Worm (Caenorhabditis elegans) whole organism, L2 larva: ENCODE data around the gene srd-32.
A peak's percentile ranks its signal among the peaks of the same experiment; 100 is the strongest.

Source experiments
- C34F6.9 ChIP-seq: fragments of 150-350 bp; optimal IDR thresholded peaks from 2 replicates; lab custom pipeline; 2014; ENCODE audit warnings: missing biosample characterization, missing genetic modification characterization
- F13H6.1 ChIP-seq: sonication (generic microtip); optimal IDR thresholded peaks from 2 replicates; lab custom pipeline; 2016; ENCODE audit warnings: missing genetic modification characterization, missing compliant biosample characterization
- R02D3.7 ChIP-seq: fragments of 150-350 bp; optimal IDR thresholded peaks from 2 replicates; lab custom pipeline; 2014; ENCODE audit warnings: missing biosample characterization, missing genetic modification characterization
- Y55F3AM.14 ChIP-seq: fragments of 200-800 bp; sonication (Bioruptor generic); optimal IDR thresholded peaks from 2 replicates; lab custom pipeline; 2018; ENCODE audit warnings: mild to moderate bottlenecking, missing genetic modification characterization, missing compliant biosample characterization
- ZK546.5 ChIP-seq: sonication (generic microtip); optimal IDR thresholded peaks from 2 replicates; lab custom pipeline; 2017; ENCODE audit warnings: missing biosample characterization, missing genetic modification characterization
- alr-1 ChIP-seq: fragments of 150-350 bp; optimal IDR thresholded peaks from 2 replicates; lab custom pipeline; 2014; ENCODE audit warnings: missing biosample characterization, missing genetic modification characterization
- aly-2 ChIP-seq: fragments of 150-350 bp; optimal IDR thresholded peaks from 2 replicates; lab custom pipeline; 2014; ENCODE audit warnings: missing biosample characterization, missing genetic modification characterization
- ama-1 ChIP-seq: fragments of 150-350 bp; optimal IDR thresholded peaks from 2 replicates; lab custom pipeline; 2018; ENCODE audit warnings: inconsistent platforms
- blmp-1 ChIP-seq: sonication (generic microtip); optimal IDR thresholded peaks from 2 replicates; lab custom pipeline; 2017; ENCODE audit warnings: missing genetic modification characterization, mild to moderate bottlenecking, missing compliant biosample characterization, antibody characterized with exemption, moderate library complexity; ENCODE audit not compliant: insufficient read depth
- ceh-16 ChIP-seq: fragments of 150-350 bp; optimal IDR thresholded peaks from 2 replicates; lab custom pipeline; 2014; ENCODE audit warnings: missing biosample characterization, missing genetic modification characterization
- ceh-82 ChIP-seq: fragments of 150-350 bp; optimal IDR thresholded peaks from 2 replicates; lab custom pipeline; 2014; ENCODE audit warnings: missing biosample characterization, missing genetic modification characterization
- crh-2 ChIP-seq: sonication (generic microtip); optimal IDR thresholded peaks from 2 replicates; lab custom pipeline; 2017; ENCODE audit warnings: missing biosample characterization, missing genetic modification characterization
- dmd-4 ChIP-seq: sonication (generic microtip); optimal IDR thresholded peaks from 2 replicates; lab custom pipeline; 2017; ENCODE audit warnings: missing biosample characterization, missing genetic modification characterization
- egl-27 ChIP-seq: sonication (generic microtip); optimal IDR thresholded peaks from 3 replicates; lab custom pipeline; 2017; ENCODE audit warnings: missing biosample characterization, missing genetic modification reagents, missing genetic modification characterization
- elt-1 ChIP-seq: fragments of 150-350 bp; optimal IDR thresholded peaks from 2 replicates; lab custom pipeline; 2014; ENCODE audit warnings: missing biosample characterization, missing genetic modification characterization
- elt-3 ChIP-seq: sonication (generic microtip); optimal IDR thresholded peaks from 2 replicates; lab custom pipeline; 2017; ENCODE audit warnings: missing biosample characterization, missing genetic modification characterization
- fos-1 ChIP-seq: fragments of 150-350 bp; optimal IDR thresholded peaks from 2 replicates; lab custom pipeline; 2014; ENCODE audit warnings: missing biosample characterization, missing genetic modification characterization
- gmeb-1 ChIP-seq: fragments of 150-350 bp; optimal IDR thresholded peaks from 2 replicates; lab custom pipeline; 2014; ENCODE audit warnings: missing biosample characterization, missing genetic modification characterization
- lin-11 ChIP-seq: fragments of 150-350 bp; sonication (generic microtip); optimal IDR thresholded peaks from 2 replicates; lab custom pipeline; 2014; ENCODE audit warnings: missing biosample characterization, missing genetic modification characterization, inconsistent platforms, mixed read lengths
- lin-13 ChIP-seq: fragments of 150-350 bp; optimal IDR thresholded peaks from 2 replicates; lab custom pipeline; 2014; ENCODE audit warnings: missing biosample characterization, missing genetic modification reagents, missing genetic modification characterization
- lin-39 ChIP-seq: fragments of 150-350 bp; optimal IDR thresholded peaks from 2 replicates; lab custom pipeline; 2014; ENCODE audit warnings: missing biosample characterization, missing genetic modification reagents, missing genetic modification characterization
- lsy-2 ChIP-seq, 2 experiments: fragments of 150-350 bp in 1 of 2; sonication (generic microtip) in 1 of 2; optimal IDR thresholded peaks; 2 replicates each; lab custom pipeline; 2014 to 2017; ENCODE audit warnings: missing biosample characterization in 2 of 2, missing genetic modification characterization in 2 of 2
- mab-5 ChIP-seq: fragments of 150-350 bp; optimal IDR thresholded peaks from 2 replicates; lab custom pipeline; 2014; ENCODE audit warnings: missing biosample characterization, missing genetic modification characterization
- mbf-1 ChIP-seq: sonication (generic microtip); optimal IDR thresholded peaks from 2 replicates; lab custom pipeline; 2017; ENCODE audit warnings: missing biosample characterization, missing genetic modification characterization
- mdl-1 ChIP-seq, 2 experiments: fragments of 150-350 bp in 1 of 2; sonication (generic microtip) in 1 of 2; optimal IDR thresholded peaks; 2 replicates each; lab custom pipeline; 2017; ENCODE audit warnings: missing biosample characterization in 2 of 2, missing genetic modification characterization in 2 of 2
- nhr-10 ChIP-seq: sonication (generic microtip); optimal IDR thresholded peaks from 2 replicates; lab custom pipeline; 2017; ENCODE audit warnings: missing biosample characterization, missing genetic modification characterization
- nhr-11 ChIP-seq: fragments of 150-350 bp; optimal IDR thresholded peaks from 2 replicates; lab custom pipeline; 2014; ENCODE audit warnings: missing biosample characterization, missing genetic modification characterization
- nhr-12 ChIP-seq: fragments of 150-350 bp; optimal IDR thresholded peaks from 2 replicates; lab custom pipeline; 2014; ENCODE audit warnings: missing biosample characterization, missing genetic modification characterization
- nhr-129 ChIP-seq: fragments of 150-350 bp; optimal IDR thresholded peaks from 2 replicates; lab custom pipeline; 2014; ENCODE audit warnings: missing biosample characterization, missing genetic modification characterization
- nhr-23 ChIP-seq: fragments of 150-350 bp; optimal IDR thresholded peaks from 2 replicates; lab custom pipeline; 2014; ENCODE audit warnings: missing biosample characterization, missing genetic modification reagents, missing genetic modification characterization
- nhr-237 ChIP-seq: fragments of 150-350 bp; optimal IDR thresholded peaks from 2 replicates; lab custom pipeline; 2014; ENCODE audit warnings: missing biosample characterization, missing genetic modification characterization
- nhr-25 ChIP-seq: fragments of 150-350 bp; sonication (generic microtip); optimal IDR thresholded peaks from 3 replicates; lab custom pipeline; 2014; ENCODE audit warnings: missing biosample characterization, missing genetic modification characterization
- nhr-6 ChIP-seq: fragments of 150-350 bp; optimal IDR thresholded peaks from 2 replicates; lab custom pipeline; 2014; ENCODE audit warnings: missing biosample characterization, missing genetic modification characterization
- nhr-77 ChIP-seq: fragments of 150-350 bp; optimal IDR thresholded peaks from 2 replicates; lab custom pipeline; 2014; ENCODE audit warnings: missing biosample characterization, missing genetic modification characterization
- peb-1 ChIP-seq: fragments of 150-350 bp; optimal IDR thresholded peaks from 2 replicates; lab custom pipeline; 2014; ENCODE audit warnings: missing biosample characterization, missing genetic modification characterization
- sem-4 ChIP-seq: fragments of 150-350 bp; optimal IDR thresholded peaks from 2 replicates; lab custom pipeline; 2014; ENCODE audit warnings: missing biosample characterization, missing genetic modification reagents, missing genetic modification characterization
- skn-1 ChIP-seq: sonication (generic microtip); optimal IDR thresholded peaks from 2 replicates; lab custom pipeline; 2017; ENCODE audit warnings: missing biosample characterization, missing genetic modification characterization
- sma-3 ChIP-seq: sonication (generic microtip); optimal IDR thresholded peaks from 2 replicates; lab custom pipeline; 2016; ENCODE audit warnings: missing genetic modification reagents, missing genetic modification characterization, missing compliant biosample characterization
- sma-9 ChIP-seq, 2 experiments: fragments of 150-350 bp in 1 of 2; sonication (generic microtip) in 1 of 2; optimal IDR thresholded peaks; 2 replicates each; lab custom pipeline; 2014 to 2016; ENCODE audit warnings: missing genetic modification characterization in 2 of 2, mild to moderate bottlenecking in 1 of 2, missing biosample characterization in 1 of 2, missing compliant biosample characterization in 1 of 2, missing genetic modification reagents in 1 of 2, moderate library complexity in 1 of 2
- snpc-4 ChIP-seq: fragments of 150-350 bp; optimal IDR thresholded peaks from 2 replicates; lab custom pipeline; 2014; ENCODE audit warnings: missing biosample characterization, missing genetic modification characterization
- unc-39 ChIP-seq: fragments of 150-350 bp; optimal IDR thresholded peaks from 2 replicates; lab custom pipeline; 2014; ENCODE audit warnings: missing biosample characterization, missing genetic modification characterization
- unc-55 ChIP-seq: fragments of 150-350 bp; sonication (generic microtip); optimal IDR thresholded peaks from 3 replicates; lab custom pipeline; 2014; ENCODE audit warnings: missing biosample characterization, missing genetic modification reagents, missing genetic modification characterization
- unc-62 ChIP-seq: fragments of 150-350 bp; optimal IDR thresholded peaks from 2 replicates; lab custom pipeline; 2014; ENCODE audit warnings: missing biosample characterization, missing genetic modification reagents, missing genetic modification characterization
- zag-1 ChIP-seq: fragments of 150-350 bp; optimal IDR thresholded peaks from 2 replicates; lab custom pipeline; 2014; ENCODE audit warnings: missing biosample characterization, missing genetic modification characterization
- ztf-11 ChIP-seq: sonication (generic microtip); optimal IDR thresholded peaks from 2 replicates; lab custom pipeline; 2017; ENCODE audit warnings: missing biosample characterization, missing genetic modification characterization
- ztf-4 ChIP-seq: fragments of 150-350 bp; optimal IDR thresholded peaks from 2 replicates; lab custom pipeline; 2014; ENCODE audit warnings: missing biosample characterization, missing genetic modification characterization

The srd-32 gene

DNA sequence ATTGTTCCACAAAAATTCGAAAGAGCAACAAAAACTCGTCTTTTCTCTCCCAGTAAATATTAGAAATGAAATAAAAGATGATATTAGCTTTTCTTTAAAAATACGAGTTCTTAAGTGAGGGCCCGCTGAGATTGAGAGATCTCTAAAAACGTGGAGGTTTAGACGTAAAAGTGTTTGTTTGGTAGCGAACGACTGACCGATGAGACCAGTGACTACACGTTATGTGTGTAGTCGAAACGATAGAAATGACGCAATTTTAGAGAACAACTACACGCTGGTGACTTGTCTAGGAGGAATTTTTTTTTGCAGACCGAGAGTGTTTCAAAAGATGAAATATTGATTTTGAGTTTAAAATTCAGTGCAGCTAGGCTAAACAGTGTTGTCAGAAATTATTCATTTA is 2.7 kb upstream of the srd-32 start, which contains the start of gene C37H5.13:
TSS of gene C37H5.13 (minus strand) at position 229 of the 400 bp plus-strand sequence.
- no peak for TF ChIP-seq unc-39 (tag; lab: Kevin White, UChicago)
- TF ChIP-seq elt-3 (tag; lab: Kevin White, UChicago) = no peak
- TF ChIP-seq F13H6.1 = peak; percentile 65
- TF ChIP-seq sem-4 = no peak
- TF ChIP-seq lsy-2 (tag; optimal IDR thresholded peaks at IDR 0.05; lab: Kevin White, UChicago) = peak in 1 of 2 experiments; percentile 49
- no peak for TF ChIP-seq egl-27
- no peak for TF ChIP-seq lin-13 (GFP tag; lab: Kevin White, UChicago)
- TF ChIP-seq sma-3 (GFP tag; lab: Kevin White, UChicago) = no peak
- no peak for TF ChIP-seq ZK546.5 (tag; lab: Kevin White, UChicago)
- no peak for TF ChIP-seq R02D3.7 (tag; lab: Kevin White, UChicago)
- no peak for TF ChIP-seq nhr-23 (tag; lab: Kevin White, UChicago)
- TF ChIP-seq elt-1 (tag; lab: Kevin White, UChicago) = no peak
- TF ChIP-seq ceh-82 (tag; lab: Kevin White, UChicago) = no peak
- TF ChIP-seq lin-11 (tag; lab: Kevin White, UChicago) = no peak
- TF ChIP-seq zag-1 (tag; lab: Kevin White, UChicago) = no peak
- TF ChIP-seq nhr-25 (tag; lab: Kevin White, UChicago) = peak; percentile 22
- no peak for TF ChIP-seq ama-1 (lab: Kevin White, UChicago)
- no peak for TF ChIP-seq nhr-11
- no peak for TF ChIP-seq mab-5
- TF ChIP-seq unc-55 = no peak
- no peak for TF ChIP-seq ztf-4 (tag; lab: Kevin White, UChicago)
- peak; percentile 49 for TF ChIP-seq crh-2 (tag; lab: Kevin White, UChicago)
- no peak for TF ChIP-seq nhr-6 (tag; lab: Kevin White, UChicago)
- TF ChIP-seq peb-1 = no peak
- TF ChIP-seq sma-9 (GFP tag; optimal IDR thresholded peaks at IDR 0.05; lab: Kevin White, UChicago) = peak; percentile 67
- no peak for TF ChIP-seq sma-9 (tag; optimal IDR thresholded peaks at IDR 0.05; lab: Kevin White, UChicago)
- no peak for TF ChIP-seq lin-39 (tag; lab: Kevin White, UChicago)
- TF ChIP-seq nhr-77 = no peak
- TF ChIP-seq Y55F3AM.14 = no peak
- TF ChIP-seq alr-1 (tag; lab: Kevin White, UChicago) = no peak
- TF ChIP-seq mbf-1 (tag; lab: Kevin White, UChicago) = no peak
- no peak for TF ChIP-seq nhr-10
- no peak for TF ChIP-seq aly-2 (tag; lab: Kevin White, UChicago)
- TF ChIP-seq dmd-4 = no peak
- TF ChIP-seq gmeb-1 (tag; lab: Kevin White, UChicago) = no peak
- TF ChIP-seq nhr-237 (tag; lab: Kevin White, UChicago) = no peak
- TF ChIP-seq blmp-1 = no peak
- TF ChIP-seq fos-1 (tag; lab: Kevin White, UChicago) = peak; percentile 40
- TF ChIP-seq nhr-129 (tag; lab: Kevin White, UChicago) = peak; percentile 97
- TF ChIP-seq nhr-12 (tag; lab: Kevin White, UChicago) = no peak
- no peak for TF ChIP-seq snpc-4 (tag; lab: Kevin White, UChicago)

DNA sequence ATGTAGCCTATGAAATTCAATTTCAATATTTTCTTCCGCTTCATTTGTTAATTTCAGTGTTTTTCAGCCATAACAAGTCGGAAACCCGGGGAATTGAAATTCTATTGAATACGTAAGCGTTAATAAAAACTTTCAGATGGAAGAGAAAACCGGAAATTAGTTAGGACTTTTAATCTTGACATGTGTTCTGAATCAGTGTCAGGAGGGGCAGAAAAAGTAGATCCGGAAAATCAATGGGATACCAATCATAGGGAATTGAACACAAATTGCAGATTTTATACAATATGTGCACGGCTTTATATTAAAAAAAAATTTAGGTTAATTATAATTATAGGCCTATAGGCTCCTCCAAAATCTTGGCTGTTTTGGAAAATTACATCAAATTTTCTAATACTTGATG is 1.1 kb upstream of the srd-32 start:
- TF ChIP-seq ama-1 (lab: Kevin White, UChicago) = no peak

DNA sequence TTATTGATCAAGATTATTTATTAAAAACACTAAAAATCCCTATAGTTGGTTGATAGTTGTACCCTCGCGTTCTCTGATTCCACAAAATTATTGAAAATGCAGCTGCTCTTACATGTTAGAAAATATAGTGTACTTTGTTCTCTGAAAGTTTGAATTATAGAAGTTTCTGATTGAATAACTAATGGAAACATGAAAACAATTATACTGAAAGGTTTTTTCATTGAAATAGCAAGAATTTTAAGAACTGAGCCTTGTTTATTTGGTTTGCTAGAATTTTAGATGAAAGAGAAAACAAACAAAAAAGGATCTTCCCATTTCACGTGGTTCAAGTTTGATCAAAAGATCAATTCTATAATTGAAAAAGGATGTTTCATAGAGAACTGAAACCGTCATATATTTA is 2.1 kb downstream of the srd-32 start:
- TF ChIP-seq elt-1 (tag; lab: Kevin White, UChicago) (no peak), lsy-2 (tag; optimal IDR thresholded peaks at IDR 0.05; lab: Kevin White, UChicago) (peak in 1 of 2 experiments; percentile 12)

DNA sequence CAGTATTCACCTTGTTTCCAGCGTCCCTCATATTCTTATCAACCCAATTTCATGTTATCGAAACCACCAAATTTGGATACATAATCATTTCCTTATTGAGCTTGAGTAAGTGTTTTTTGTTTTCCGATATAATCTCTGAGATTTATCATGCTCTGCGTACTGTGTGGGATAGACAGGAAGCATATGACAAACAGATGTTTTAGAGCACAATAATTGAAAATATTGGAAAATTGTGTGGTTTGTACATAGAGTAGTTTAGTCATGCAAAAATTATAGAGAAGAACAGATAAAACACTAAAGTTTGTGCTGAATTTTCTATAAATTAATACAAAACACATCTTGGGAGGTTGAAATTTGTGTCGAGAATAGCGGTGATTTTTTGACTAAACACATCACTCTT is 3.2 kb downstream of the srd-32 start:
- TF ChIP-seq mdl-1 (tag; optimal IDR thresholded peaks at IDR 0.05; lab: Kevin White, UChicago) = no peak
- no peak for TF ChIP-seq nhr-129 (tag; lab: Kevin White, UChicago)
- no peak for TF ChIP-seq elt-3 (tag; lab: Kevin White, UChicago)
- TF ChIP-seq skn-1 (tag; lab: Kevin White, UChicago) = no peak
- TF ChIP-seq dmd-4 = no peak
- no peak for TF ChIP-seq ztf-11 (tag; lab: Kevin White, UChicago)
- no peak for TF ChIP-seq ceh-16
- TF ChIP-seq sma-9 (GFP tag; optimal IDR thresholded peaks at IDR 0.05; lab: Kevin White, UChicago) = no peak
- no peak for TF ChIP-seq sma-9 (tag; optimal IDR thresholded peaks at IDR 0.05; lab: Kevin White, UChicago)
- no peak for TF ChIP-seq ceh-82 (tag; lab: Kevin White, UChicago)
- TF ChIP-seq gmeb-1 (tag; lab: Kevin White, UChicago) = no peak
- TF ChIP-seq unc-62 = no peak
- TF ChIP-seq ZK546.5 (tag; lab: Kevin White, UChicago) = no peak
- no peak for TF ChIP-seq C34F6.9
- no peak for TF ChIP-seq elt-1 (tag; lab: Kevin White, UChicago)
- no peak for TF ChIP-seq crh-2 (tag; lab: Kevin White, UChicago)
- no peak for TF ChIP-seq blmp-1
